Worm (Caenorhabditis elegans): ENCODE results near the gene ZC317.2.
A peak's percentile ranks its signal among the peaks of the same experiment; 100 is the strongest.

DNA sequence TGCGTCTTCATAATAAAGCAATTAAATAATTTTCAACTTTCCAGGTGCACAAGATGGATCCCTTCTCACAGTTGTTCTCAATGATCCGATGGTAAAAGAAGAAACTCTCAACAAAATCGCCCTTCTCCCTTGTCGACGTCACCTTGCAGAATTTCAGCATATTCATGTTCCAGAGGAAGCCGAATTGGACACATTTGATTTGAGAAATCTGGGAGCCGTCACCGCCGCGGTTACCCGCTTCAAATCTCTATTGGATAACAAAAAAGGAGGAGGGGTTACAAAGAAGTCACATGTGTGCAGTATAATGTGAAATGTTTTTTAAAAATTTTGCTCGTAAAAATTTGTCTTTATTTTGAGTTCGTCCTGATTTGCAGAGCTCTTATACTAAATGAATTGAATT, 42.8 kb downstream of the ZC317.2 start:
- TF ChIP-seq pqm-1 (tag; optimal IDR thresholded peaks at IDR 0.05), result no peak
- no peak for TF ChIP-seq unc-39 (tag; optimal IDR thresholded peaks at IDR 0.05)
- no peak for TF ChIP-seq nhr-237 (tag; optimal IDR thresholded peaks at IDR 0.05)
- TF ChIP-seq ceh-9 (tag; optimal IDR thresholded peaks at IDR 0.05), result no peak
- TF ChIP-seq nhr-77 (tag; optimal IDR thresholded peaks at IDR 0.05), result no peak
- no peak for TF ChIP-seq nhr-11 (tag; optimal IDR thresholded peaks at IDR 0.05)
- no peak for TF ChIP-seq fos-1 (tag; optimal IDR thresholded peaks at IDR 0.05)
- no peak for TF ChIP-seq pha-4 (tag; optimal IDR thresholded peaks at IDR 0.05)
- no peak for TF ChIP-seq fkh-10 (GFP tag; optimal IDR thresholded peaks at IDR 0.05)
- no peak for TF ChIP-seq R02D3.7 (tag; optimal IDR thresholded peaks at IDR 0.05)
- TF ChIP-seq elt-2 (tag; optimal IDR thresholded peaks at IDR 0.05), result peak; percentile 18
- no peak for TF ChIP-seq elt-1 (tag; optimal IDR thresholded peaks at IDR 0.05)
- no peak for TF ChIP-seq mdl-1 (tag; optimal IDR thresholded peaks at IDR 0.05)

Data from whole organism, L3 larva.